Worm (Caenorhabditis elegans) whole organism, dauer: ENCODE results near the gene rpn-7.
"Not testable (repeated sequence)": the region's sequence is repeated elsewhere in the genome, so short reads cannot be mapped to it uniquely, and the experiment has no call there.

ENCODE experiments used
- unc-62 ChIP-seq: sonication (generic microtip); optimal IDR thresholded peaks from 2 replicates; lab custom pipeline; 2017; ENCODE audit warnings: missing biosample characterization, missing genetic modification reagents, missing genetic modification characterization

rpn-7 gene

DNA sequence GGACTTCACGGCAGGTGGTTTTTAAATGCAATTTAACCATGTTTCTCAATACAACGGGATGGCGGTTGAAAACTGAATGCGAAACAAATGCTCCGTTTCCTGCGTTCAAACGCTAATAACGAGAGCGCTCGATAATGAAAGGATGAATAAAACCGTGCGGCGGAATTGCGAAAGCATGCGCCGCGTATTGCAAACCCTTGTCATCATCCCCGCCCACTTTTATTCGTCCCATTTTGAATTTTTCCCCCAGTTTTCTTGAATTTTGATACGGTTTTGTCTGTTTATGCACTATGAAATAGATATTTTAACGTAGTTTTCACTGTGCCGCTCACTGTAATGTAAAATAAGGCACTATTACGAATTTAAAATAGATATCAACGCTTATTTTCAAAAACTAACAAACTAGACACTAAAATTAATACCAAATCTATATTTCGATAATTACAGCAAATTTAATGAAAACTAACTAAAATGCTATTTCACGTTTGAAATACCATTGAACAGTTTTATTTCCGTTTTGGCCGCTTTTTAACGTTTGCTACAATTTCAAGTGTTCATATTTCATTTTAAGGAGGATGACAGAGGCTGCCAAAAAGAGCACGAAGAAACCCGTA lies at the start of gene rpn-7, which contains the start of gene F49C12.9:
Gene rpn-7 (plus strand): TSS at position 564 of the 614 bp plus-strand sequence.
Gene F49C12.9 (minus strand): TSS at position 148 of the 614 bp plus-strand sequence.
- TF ChIP-seq unc-62 = no peak

DNA sequence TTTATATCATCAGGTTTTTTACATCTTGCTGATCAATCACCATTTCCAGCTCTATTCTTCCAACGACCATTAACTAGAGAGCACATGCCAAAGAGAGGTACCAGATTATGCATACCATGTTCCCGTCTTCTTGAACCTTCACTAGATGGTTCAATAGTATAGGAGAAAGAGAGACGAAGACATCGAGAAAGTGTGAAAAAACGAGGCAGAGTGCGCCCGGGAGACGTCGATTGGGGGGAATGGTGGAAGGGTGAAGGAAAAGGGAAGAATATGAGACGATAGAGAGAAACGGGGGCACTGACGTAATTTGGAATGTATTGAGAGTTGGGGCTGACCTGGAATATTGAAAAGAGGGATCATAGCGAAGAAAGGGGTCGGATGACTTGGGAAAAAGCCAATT lies 48.9 kb upstream of the rpn-7 start:
- TF ChIP-seq unc-62 = no peak

DNA sequence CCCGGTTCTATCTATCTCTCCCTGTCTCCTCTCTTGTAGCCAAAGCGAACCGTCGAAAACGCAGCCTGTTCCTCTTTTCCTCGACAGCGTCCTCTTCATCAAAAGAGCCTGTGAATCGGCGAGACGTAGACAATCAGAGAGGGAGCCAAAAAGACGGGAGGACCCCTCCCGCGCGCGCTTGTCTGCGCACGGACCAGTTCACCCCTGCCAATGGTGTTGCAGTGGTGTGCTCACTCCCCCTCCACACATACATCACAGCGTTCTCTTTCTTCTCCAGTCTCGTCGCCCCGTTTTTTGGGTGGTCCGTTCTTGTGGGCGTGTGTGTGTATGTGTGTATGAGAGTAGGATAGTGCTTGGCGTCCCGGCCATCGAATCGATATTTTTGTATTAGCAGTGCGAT lies 47.5 kb upstream of the rpn-7 start:
- TF ChIP-seq unc-62 = no peak

DNA sequence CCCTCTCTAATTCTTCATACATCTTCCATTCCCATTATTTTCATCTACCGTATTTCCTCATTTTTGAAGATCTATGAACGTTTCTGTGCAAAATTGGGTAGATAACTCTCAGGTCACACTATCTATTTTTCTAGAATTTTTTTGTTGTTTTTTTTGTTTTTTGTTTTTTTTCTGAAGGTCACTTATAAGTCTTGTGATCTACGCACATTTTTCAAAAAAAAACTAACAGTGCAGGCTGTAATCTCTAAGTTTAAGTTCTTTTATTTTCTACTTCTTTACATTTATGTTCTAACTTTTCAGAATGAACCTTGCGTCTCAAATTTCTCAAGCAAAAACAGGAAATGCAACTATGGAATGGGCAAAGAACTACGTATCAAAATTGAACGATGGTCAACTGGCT lies 46.6 kb upstream of the rpn-7 start, which contains the start of gene flh-3:
Gene flh-3 (plus strand): TSS at position 301 of the 400 bp plus-strand sequence.
- no peak for TF ChIP-seq unc-62

DNA sequence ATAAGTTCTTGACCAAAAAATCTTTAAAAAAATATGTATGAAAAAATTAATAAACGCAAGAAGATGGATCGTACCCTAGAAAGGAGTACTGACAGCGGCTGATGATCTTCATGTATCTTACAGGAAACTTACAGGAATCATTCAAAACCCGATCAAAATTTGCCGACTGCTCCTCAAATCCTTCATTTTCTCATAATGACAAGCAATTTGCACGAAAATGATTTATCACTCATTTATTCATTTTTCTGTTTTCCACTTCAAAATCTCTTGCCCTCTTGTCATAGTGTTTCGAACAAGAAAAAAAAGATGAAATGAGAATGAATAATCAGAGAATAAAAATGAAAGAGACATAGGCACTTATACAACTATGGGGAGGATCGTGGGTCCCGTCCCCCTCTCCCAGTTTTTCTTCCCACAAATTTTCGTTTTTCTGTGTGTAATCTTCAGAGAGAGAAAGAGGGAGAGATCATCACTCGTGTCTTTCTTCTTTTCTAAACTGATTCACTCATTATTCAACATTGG lies 42.4 kb upstream of the rpn-7 start, which contains the start of gene nmy-3:
Gene nmy-3 (plus strand): TSS at position 472 of the 522 bp plus-strand sequence.
- no peak for TF ChIP-seq unc-62

DNA sequence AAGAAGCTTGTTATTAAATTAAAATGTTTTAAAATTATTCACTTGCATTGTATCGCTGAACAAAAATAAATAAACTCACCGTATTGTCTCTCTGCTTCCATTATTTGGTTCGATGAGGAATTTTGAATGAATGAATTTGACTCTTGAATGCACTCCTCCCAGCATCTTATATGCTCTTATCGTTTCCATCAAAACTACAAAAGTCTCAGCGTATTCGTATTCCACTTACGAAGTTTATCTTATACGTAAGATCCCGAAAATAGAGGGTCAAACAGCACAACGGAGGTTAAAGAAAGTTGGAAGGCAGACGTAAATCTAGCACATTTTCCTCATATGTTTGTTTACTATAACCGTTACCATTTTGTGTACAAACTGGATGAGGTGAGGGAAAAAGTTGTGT lies 30.1 kb upstream of the rpn-7 start, which contains the start of gene nhr-267:
Gene nhr-267 (minus strand): TSS at position 101 of the 400 bp plus-strand sequence.
- not testable (repeated sequence) for TF ChIP-seq unc-62

DNA sequence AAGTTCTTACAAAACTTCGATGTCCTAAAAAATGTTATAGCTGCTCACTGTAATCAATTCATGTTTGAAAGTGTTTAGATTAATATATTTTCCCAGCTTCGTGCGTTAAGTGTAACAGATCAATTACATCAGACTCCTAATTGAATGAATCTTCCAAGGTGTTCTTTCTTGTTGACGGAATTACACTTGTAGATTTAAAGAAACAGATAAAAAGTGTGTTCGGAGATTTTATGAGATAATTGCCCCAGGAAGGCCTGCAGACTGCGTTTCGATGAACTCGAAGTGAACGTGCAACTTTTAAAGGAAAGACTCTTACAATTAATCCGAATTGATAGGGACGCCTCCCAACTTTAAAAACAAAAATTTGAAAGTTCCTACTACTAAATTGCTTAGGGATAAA lies 26.8 kb upstream of the rpn-7 start:
- TF ChIP-seq unc-62 = no peak

DNA sequence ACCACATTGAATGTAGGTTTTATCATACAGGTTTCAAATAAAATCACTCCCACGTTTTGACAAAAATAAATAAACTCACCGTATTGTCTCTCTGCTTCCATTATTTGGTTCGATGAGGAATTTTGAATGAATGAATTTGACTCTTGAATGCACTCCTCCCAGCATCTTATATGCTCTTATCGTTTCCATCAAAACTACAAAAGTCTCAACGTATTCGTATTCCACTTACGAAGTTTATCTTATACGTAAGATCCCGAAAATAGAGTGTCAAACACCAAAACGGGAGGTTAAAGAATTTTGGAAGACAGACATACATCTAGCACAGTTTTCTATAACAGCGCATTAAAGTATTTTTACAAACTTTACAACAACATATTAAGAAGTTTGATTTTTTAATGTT lies 22.6 kb upstream of the rpn-7 start, which contains the start of gene nhr-264:
Gene nhr-264 (minus strand): TSS at position 101 of the 400 bp plus-strand sequence.
- not testable (repeated sequence) for TF ChIP-seq unc-62

DNA sequence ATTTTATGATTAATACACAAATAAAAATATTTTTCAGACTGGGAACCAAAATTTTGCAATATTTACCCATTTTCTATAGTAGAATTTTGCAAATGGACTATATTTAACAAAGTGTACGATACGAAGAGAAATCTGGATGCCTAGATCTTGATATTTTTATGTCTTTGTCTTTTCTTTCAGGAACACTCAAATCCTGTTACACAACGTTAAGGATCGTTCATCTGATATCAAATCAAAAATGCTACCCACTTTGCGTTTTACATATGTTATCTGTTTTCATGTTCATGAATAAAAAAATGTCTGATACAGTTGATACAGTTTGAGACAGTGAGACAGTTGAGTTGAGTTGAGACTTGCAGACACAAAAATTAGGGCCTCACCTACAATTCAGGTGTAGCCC lies 20.1 kb upstream of the rpn-7 start, which contains the start of gene F49C12.1:
Gene F49C12.1 (minus strand): TSS at position 70 of the 400 bp plus-strand sequence.
- TF ChIP-seq unc-62 = no peak

DNA sequence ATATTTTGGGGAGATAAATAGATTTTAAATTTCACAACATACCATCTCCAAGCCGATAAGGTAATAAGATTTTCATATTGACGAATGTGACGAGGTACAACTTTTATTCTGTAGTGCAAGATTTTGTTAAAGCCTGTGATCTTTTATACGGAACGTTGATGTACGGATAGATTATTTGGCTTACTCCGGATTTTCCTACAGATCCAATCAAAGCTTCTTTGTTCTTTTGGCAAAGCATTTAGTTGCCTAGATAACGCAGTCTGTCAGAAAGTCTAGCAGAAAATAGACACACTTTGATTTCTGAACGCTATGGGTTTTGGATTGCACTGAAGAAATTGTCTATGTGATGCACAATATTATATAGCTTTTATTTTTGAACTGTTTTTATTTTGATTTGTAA lies 17.3 kb upstream of the rpn-7 start, which contains the start of gene F49C12.2:
Gene F49C12.2 (minus strand): TSS at position 101 of the 400 bp plus-strand sequence.
- TF ChIP-seq unc-62 = no peak

DNA sequence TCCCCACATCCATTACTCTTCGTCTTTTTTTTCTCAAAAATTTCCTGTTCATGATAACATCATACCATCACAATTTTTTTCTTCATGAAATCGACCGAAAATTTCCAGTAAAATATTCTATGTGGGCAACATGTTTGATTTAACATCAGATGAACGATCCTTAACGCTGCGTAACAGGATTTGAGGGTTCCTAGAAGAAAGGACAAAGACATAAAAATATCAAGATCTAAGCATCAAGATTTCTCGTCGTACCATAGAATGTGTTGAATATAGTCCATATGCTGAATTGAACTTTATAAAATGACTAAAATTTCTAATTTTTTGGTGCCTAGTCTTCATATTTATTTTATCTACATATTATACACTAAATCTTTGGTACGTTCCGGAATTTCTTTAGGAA lies 16.3 kb upstream of the rpn-7 start, which contains the start of gene F49C12.3:
Gene F49C12.3 (plus strand): TSS at position 301 of the 400 bp plus-strand sequence.
- TF ChIP-seq unc-62 = no peak

DNA sequence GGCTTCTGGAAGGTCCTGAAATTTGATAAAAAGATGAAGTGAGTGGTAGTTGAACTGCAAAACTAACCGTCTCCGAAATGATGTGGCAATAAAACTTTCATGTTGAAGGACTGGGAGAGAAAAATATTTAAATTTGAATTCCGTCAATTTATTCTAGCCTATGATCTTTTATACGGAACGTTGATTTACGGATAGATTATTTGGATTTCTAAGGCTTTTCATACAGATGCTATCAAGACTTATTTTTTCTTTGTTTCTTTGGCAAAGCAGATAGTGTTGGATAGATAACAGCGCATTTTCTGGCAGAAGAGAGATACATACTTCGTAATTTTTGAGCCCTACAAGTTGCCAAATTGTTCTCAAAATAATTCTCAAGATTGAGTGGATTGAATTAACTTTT lies 12.4 kb upstream of the rpn-7 start, which contains the start of gene F49C12.4:
Gene F49C12.4 (minus strand): TSS at position 101 of the 400 bp plus-strand sequence.
- TF ChIP-seq unc-62 = no peak

DNA sequence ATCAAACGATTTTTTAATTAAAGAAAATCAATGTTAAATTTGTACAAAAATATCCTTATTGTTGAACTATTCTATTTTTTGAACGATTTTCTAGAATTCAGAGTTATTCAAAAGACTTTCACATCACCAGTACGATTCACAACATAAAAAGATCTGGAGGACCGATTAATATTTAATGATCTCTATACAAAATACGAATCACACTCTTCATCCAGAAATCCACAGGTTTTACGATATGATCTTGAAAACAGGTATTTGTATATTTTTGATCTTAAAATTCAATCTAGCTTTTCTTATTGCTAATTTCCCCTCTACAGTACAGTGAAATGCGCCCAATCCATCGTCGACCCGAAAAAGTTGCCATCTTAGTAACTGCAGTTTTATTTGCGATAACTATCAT lies 11.8 kb upstream of the rpn-7 start, which contains the start of gene F49C12.5:
Gene F49C12.5 (plus strand): TSS at position 301 of the 400 bp plus-strand sequence.
- TF ChIP-seq unc-62 = no peak

DNA sequence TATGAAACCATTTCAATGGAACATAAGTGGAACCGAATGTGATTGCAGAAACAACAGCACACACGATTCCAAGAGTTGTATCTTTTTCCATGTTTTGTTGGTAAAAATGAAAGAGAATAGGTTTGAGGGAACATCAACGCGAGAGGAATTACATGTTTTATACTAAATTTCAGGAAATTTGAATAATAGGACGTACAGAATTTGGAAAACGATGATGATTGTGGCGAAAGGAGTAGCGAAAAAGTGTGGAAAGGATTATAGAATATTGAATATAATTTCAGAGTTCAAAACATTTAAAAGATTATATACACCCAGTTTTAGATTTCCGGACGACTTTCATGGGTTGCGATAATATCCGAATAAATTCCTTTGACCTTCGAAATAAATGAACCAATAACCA lies 7.5 kb upstream of the rpn-7 start, which contains the start of gene F49C12.6:
Gene F49C12.6 (minus strand): TSS at position 101 of the 400 bp plus-strand sequence.
- no peak for TF ChIP-seq unc-62

DNA sequence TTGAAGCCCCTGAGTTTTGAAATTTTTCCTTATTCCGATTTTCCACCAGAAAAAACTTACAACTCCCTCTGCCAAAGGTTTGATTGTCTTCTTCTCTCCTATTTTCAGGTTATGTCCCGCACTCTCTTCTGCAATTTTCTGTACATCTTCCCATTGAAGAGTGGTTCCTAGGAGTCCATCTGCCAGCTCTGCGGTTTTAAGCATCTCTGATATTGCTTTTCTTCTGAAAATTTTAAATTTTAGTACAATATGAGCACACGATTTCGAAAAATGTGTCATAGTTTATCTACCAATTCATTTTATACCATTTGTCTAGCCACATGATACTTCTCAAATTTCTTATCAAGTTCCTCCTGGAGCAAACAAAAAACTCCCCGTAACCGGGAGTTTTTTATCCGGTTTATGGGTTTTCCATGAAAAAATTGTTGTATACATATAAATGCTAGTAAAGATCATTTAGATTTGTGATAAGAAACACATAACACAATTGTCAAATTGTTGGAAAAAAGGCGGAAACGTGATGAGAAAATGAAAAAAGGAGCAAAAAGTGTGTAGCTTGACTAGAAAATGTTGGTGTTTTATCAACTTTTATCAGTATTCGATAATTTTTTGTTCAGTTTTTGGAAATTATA lies 5.4 kb upstream of the rpn-7 start:
- no peak for TF ChIP-seq unc-62

DNA sequence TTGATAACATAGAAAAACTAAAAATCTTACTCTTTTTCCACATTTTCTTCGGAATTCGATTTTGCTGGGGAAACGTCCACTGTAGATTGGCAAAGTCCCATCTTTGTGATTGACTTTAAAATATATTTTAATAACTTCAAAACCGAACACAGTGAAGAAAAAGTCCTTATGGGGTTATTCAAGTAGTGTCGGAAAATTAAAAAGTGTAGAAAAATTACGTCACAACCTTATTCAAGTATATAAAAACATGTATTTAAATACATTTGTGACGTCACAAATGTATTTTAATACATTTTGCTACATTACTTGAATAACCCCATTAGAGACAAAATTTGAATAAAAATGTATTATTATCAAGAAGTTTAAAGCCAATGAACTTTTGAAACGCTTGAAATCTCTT lies 3.6 kb upstream of the rpn-7 start, which contains the start of gene F49C12.7:
Gene F49C12.7 (minus strand): TSS at position 101 of the 400 bp plus-strand sequence.
- not testable (repeated sequence) for TF ChIP-seq unc-62

DNA sequence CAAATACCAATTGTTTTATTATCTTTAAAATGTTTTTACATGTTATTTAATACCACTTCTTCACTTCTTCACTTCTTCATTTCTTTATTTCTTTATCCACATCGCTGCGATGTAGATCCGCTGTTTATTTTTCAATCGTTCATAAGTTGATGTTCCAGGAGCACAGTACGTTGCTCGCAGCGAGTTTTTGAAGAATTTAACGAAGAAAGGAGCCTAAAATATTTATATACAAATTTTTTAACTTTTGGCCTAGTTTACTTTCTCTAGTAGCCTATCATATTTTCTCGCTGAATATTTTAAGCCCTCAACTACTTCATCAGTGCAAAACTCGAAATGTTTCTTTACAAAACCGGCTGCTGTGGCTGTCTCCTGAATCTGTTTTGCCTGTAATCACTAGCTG lies 1.7 kb downstream of the rpn-7 start:
- TF ChIP-seq unc-62 = no peak
